Worm (Caenorhabditis elegans) whole organism, midembryonic: ENCODE results near the gene F09C6.12.

Source experiments
- T22C8.4 ChIP-seq: fragments of 200-800 bp; sonication (Bioruptor generic); IDR thresholded peaks from 2 replicates; pipeline ENCODE4 v1.3.6; 2022; ENCODE audit warnings: missing genetic modification characterization, missing compliant biosample characterization
- cog-1 ChIP-seq: sonication (generic microtip); optimal IDR thresholded peaks from 2 replicates; lab custom pipeline; 2016; ENCODE audit warnings: missing genetic modification characterization, missing compliant biosample characterization
- flt-1 ChIP-seq: fragments of 200-800 bp; sonication (Bioruptor generic); IDR thresholded peaks from 2 replicates; pipeline ENCODE4 v1.3.6; 2022; ENCODE audit warnings: missing genetic modification characterization, missing compliant biosample characterization
- klf-2 ChIP-seq: fragments of 200-800 bp; sonication (Bioruptor generic); conservative IDR thresholded peaks from 2 replicates; pipeline ENCODE4 v1.3.6; 2022; ENCODE audit warnings: missing genetic modification reagents, missing genetic modification characterization, missing compliant biosample characterization
- med-1 ChIP-seq: sonication (generic microtip); optimal IDR thresholded peaks from 2 replicates; lab custom pipeline; 2017; ENCODE audit warnings: missing genetic modification characterization, mild to moderate bottlenecking, missing compliant biosample characterization, antibody characterized with exemption, missing genetic modification reagents; ENCODE audit not compliant: insufficient read depth
- tab-1 ChIP-seq: fragments of 200-800 bp; sonication (Bioruptor generic); IDR thresholded peaks from 2 replicates; pipeline ENCODE4 v1.3.6; 2022; ENCODE audit warnings: missing genetic modification characterization, missing compliant biosample characterization
- ztf-29 ChIP-seq: fragments of 200-800 bp; sonication (Bioruptor generic); IDR thresholded peaks from 2 replicates; pipeline ENCODE4 v1.3.6; 2022; ENCODE audit warnings: missing genetic modification reagents, missing genetic modification characterization, missing compliant biosample characterization

DNA sequence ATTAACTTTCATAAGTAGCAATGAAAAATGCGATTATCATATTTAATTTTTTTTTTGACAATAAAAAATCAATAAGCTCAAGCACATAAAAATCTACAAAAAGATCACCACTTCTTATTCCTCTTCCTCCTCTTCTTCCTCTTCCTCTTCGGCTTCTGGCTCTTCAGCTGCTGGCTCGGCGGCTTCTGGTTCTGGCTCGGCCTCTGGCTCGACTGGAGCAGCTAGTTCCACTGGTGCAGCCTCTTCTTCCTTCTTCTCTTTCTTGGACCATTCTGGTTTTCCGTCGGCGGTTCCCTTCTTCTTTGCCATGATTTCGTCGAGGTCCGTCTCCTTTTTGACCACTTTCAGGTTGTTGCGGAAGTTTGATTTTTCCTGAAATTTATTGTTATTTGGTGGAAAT lies 49.0 kb upstream of the F09C6.12 start:
- TF ChIP-seq ztf-29 (GFP tag; lab: Robert Waterston, UW) (no peak), T22C8.4 (GFP tag; lab: Robert Waterston, UW) (no peak), flt-1 (no peak), tab-1 (no peak), klf-2 (GFP tag; lab: Robert Waterston, UW) (no peak), med-1 (GFP tag; lab: Kevin White, UChicago) (no peak), cog-1 (tag; lab: Kevin White, UChicago) (no peak)
